Worm (Caenorhabditis elegans) whole organism, young adult: ENCODE data around the gene mpz-5.

ENCODE experiments used
- C06A6.2 ChIP-seq: fragments of 200-800 bp; sonication (Bioruptor generic); conservative IDR thresholded peaks from 2 replicates; pipeline ENCODE4 v1.3.6; 2022; ENCODE audit warnings: missing genetic modification characterization, missing compliant biosample characterization
- F33H1.4 ChIP-seq: fragments of 200-800 bp; sonication (Bioruptor generic); IDR thresholded peaks from 2 replicates; pipeline ENCODE4 v1.3.6; 2022; ENCODE audit warnings: missing genetic modification reagents, missing genetic modification characterization, missing compliant biosample characterization
- F39B2.1 ChIP-seq: fragments of 200-800 bp; sonication (Bioruptor generic); IDR thresholded peaks from 2 replicates; pipeline ENCODE4 v1.3.6; 2022; ENCODE audit warnings: missing genetic modification reagents, missing genetic modification characterization, missing compliant biosample characterization
- F57C9.4 ChIP-seq: sonication (generic microtip); optimal IDR thresholded peaks from 2 replicates; lab custom pipeline; 2017; ENCODE audit warnings: mild to moderate bottlenecking, missing genetic modification characterization, missing compliant biosample characterization
- K12H6.12 ChIP-seq: fragments of 200-800 bp; sonication (Bioruptor generic); optimal IDR thresholded peaks from 2 replicates; lab custom pipeline; 2018; ENCODE audit warnings: mild to moderate bottlenecking, missing genetic modification characterization, missing compliant biosample characterization
- Y53F4B.3 ChIP-seq: fragments of 200-800 bp; sonication (Bioruptor generic); IDR thresholded peaks from 2 replicates; pipeline ENCODE4 v1.3.6; 2022; ENCODE audit warnings: missing genetic modification reagents, missing genetic modification characterization, missing compliant biosample characterization
- Y67H2A.10 ChIP-seq: fragments of 200-800 bp; sonication (Bioruptor generic); conservative IDR thresholded peaks from 2 replicates; pipeline ENCODE4 v1.3.6; 2022; ENCODE audit warnings: missing genetic modification reagents, missing genetic modification characterization, missing compliant biosample characterization
- Y95B8A.8 ChIP-seq: fragments of 200-800 bp; sonication (Bioruptor generic); IDR thresholded peaks from 2 replicates; pipeline ENCODE4 v1.3.6; 2022; ENCODE audit warnings: missing genetic modification reagents, missing genetic modification characterization, missing compliant biosample characterization
- aptf-2 ChIP-seq: fragments of 200-800 bp; sonication (Bioruptor generic); conservative IDR thresholded peaks from 2 replicates; pipeline ENCODE4 v1.3.6; 2022; ENCODE audit warnings: missing genetic modification reagents, missing genetic modification characterization, missing compliant biosample characterization
- athp-1 ChIP-seq: sonication (generic microtip); optimal IDR thresholded peaks from 2 replicates; lab custom pipeline; 2017; ENCODE audit warnings: mild to moderate bottlenecking, missing genetic modification characterization, missing compliant biosample characterization
- cebp-1 ChIP-seq, 2 experiments: fragments of 200-800 bp in 1 of 2; sonication (Bioruptor generic) in 1 of 2; sonication (generic microtip) in 1 of 2; IDR thresholded peaks in 1 of 2; optimal IDR thresholded peaks in 1 of 2; 2 replicates each; pipeline versions ENCODE4 v1.3.6 to Lab custom; 2017 to 2022; ENCODE audit warnings: missing compliant biosample characterization in 2 of 2, missing genetic modification characterization in 2 of 2, mild to moderate bottlenecking in 1 of 2, missing genetic modification reagents in 1 of 2, moderate library complexity in 1 of 2
- cebp-2 ChIP-seq: fragments of 200-800 bp; sonication (Bioruptor generic); IDR thresholded peaks from 2 replicates; pipeline ENCODE4 v1.3.6; 2022; ENCODE audit warnings: missing genetic modification characterization, missing compliant biosample characterization
- chd-7 ChIP-seq: sonication (generic microtip); optimal IDR thresholded peaks from 2 replicates; lab custom pipeline; 2016; ENCODE audit warnings: mild to moderate bottlenecking, missing genetic modification characterization, moderate library complexity, missing compliant biosample characterization
- dox-1 ChIP-seq: fragments of 200-800 bp; sonication (Bioruptor generic); IDR thresholded peaks from 2 replicates; pipeline ENCODE4 v1.3.6; 2022; ENCODE audit warnings: missing genetic modification reagents, missing genetic modification characterization, missing compliant biosample characterization
- dpl-1 ChIP-seq: fragments of 150-350 bp; optimal IDR thresholded peaks from 2 replicates; lab custom pipeline; 2014; ENCODE audit warnings: missing biosample characterization, missing genetic modification reagents, missing genetic modification characterization
- hrde-1 ChIP-seq: sonication (generic microtip); optimal IDR thresholded peaks from 2 replicates; lab custom pipeline; 2016; ENCODE audit warnings: missing genetic modification characterization, mild to moderate bottlenecking, missing compliant biosample characterization, moderate library complexity, missing genotype, missing genetic modification reagents, borderline replicate concordance
- lin-40 ChIP-seq: sonication (generic microtip); optimal IDR thresholded peaks from 2 replicates; lab custom pipeline; 2016; ENCODE audit warnings: missing genetic modification characterization, mild to moderate bottlenecking, missing compliant biosample characterization, missing genotype, missing genetic modification reagents
- lin-54 ChIP-seq: fragments of 200-800 bp; sonication (Bioruptor generic); optimal IDR thresholded peaks from 2 replicates; lab custom pipeline; 2018; ENCODE audit warnings: mild to moderate bottlenecking, missing genetic modification characterization, missing compliant biosample characterization
- lir-1 ChIP-seq: fragments of 200-800 bp; sonication (Bioruptor generic); conservative IDR thresholded peaks from 2 replicates; pipeline ENCODE4 v1.3.6; 2022; ENCODE audit warnings: missing genetic modification reagents, missing genetic modification characterization, missing compliant biosample characterization
- lsl-1 ChIP-seq: fragments of 200-800 bp; sonication (Bioruptor generic); optimal IDR thresholded peaks from 2 replicates; lab custom pipeline; 2018; ENCODE audit warnings: mild to moderate bottlenecking, missing genetic modification characterization, moderate library complexity, missing compliant biosample characterization
- madf-6 ChIP-seq: fragments of 200-800 bp; sonication (Bioruptor generic); IDR thresholded peaks from 2 replicates; pipeline ENCODE4 v1.3.6; 2022; ENCODE audit warnings: missing genetic modification reagents, missing genetic modification characterization, missing compliant biosample characterization
- madf-8 ChIP-seq: fragments of 200-800 bp; sonication (Bioruptor generic); conservative IDR thresholded peaks from 2 replicates; pipeline ENCODE4 v1.3.6; 2022; ENCODE audit warnings: missing genetic modification reagents, missing genetic modification characterization, missing compliant biosample characterization
- mxl-1 ChIP-seq: sonication (generic microtip); optimal IDR thresholded peaks from 2 replicates; lab custom pipeline; 2016; ENCODE audit warnings: missing genetic modification characterization, missing compliant biosample characterization
- nfyb-1 ChIP-seq: fragments of 200-800 bp; sonication (Bioruptor generic); IDR thresholded peaks from 2 replicates; pipeline ENCODE4 v1.3.6; 2022; ENCODE audit warnings: missing genetic modification reagents, missing genetic modification characterization, missing compliant biosample characterization
- pbrm-1 ChIP-seq: fragments of 200-800 bp; sonication (Bioruptor generic); IDR thresholded peaks from 2 replicates; pipeline ENCODE4 v1.3.6; 2022; ENCODE audit warnings: missing genetic modification reagents, missing genetic modification characterization, missing compliant biosample characterization
- pha-4 ChIP-seq: fragments of 150-350 bp; sonication (generic microtip); optimal IDR thresholded peaks from 2 replicates; lab custom pipeline; 2014; ENCODE audit warnings: missing biosample characterization, missing genetic modification reagents, missing genetic modification characterization
- repo-1 ChIP-seq: sonication (generic microtip); optimal IDR thresholded peaks from 2 replicates; lab custom pipeline; 2017; ENCODE audit warnings: mild to moderate bottlenecking, missing genetic modification characterization, missing compliant biosample characterization
- sea-2 ChIP-seq: fragments of 200-800 bp; sonication (Bioruptor generic); IDR thresholded peaks from 2 replicates; pipeline ENCODE4 v1.3.6; 2022; ENCODE audit warnings: missing genetic modification characterization, missing compliant biosample characterization
- snpc-3.4 ChIP-seq: sonication (generic microtip); optimal IDR thresholded peaks from 2 replicates; lab custom pipeline; 2017; ENCODE audit warnings: missing genetic modification characterization, mild to moderate bottlenecking, missing compliant biosample characterization, antibody characterized with exemption, moderate library complexity, missing genotype, missing genetic modification reagents
- somi-1 ChIP-seq: fragments of 200-800 bp; sonication (Bioruptor generic); optimal IDR thresholded peaks from 2 replicates; lab custom pipeline; 2018; ENCODE audit warnings: mild to moderate bottlenecking, missing genetic modification characterization, missing compliant biosample characterization
- tlf-1 ChIP-seq: fragments of 200-800 bp; sonication (Bioruptor generic); optimal IDR thresholded peaks from 2 replicates; lab custom pipeline; 2018; ENCODE audit warnings: mild to moderate bottlenecking, missing genetic modification characterization, missing compliant biosample characterization
- unc-62 ChIP-seq: fragments of 150-350 bp; optimal IDR thresholded peaks from 2 replicates; lab custom pipeline; 2014; ENCODE audit warnings: missing biosample characterization, missing genetic modification reagents, missing genetic modification characterization
- ztf-18 ChIP-seq: sonication (generic microtip); optimal IDR thresholded peaks from 2 replicates; lab custom pipeline; 2016; ENCODE audit warnings: missing genotype, mild to moderate bottlenecking, missing genetic modification characterization, missing compliant biosample characterization
- ztf-25 ChIP-seq: fragments of 200-800 bp; sonication (Bioruptor generic); IDR thresholded peaks from 2 replicates; pipeline ENCODE4 v1.3.6; 2022; ENCODE audit warnings: missing genetic modification reagents, missing genetic modification characterization, missing compliant biosample characterization

Gene mpz-5

DNA sequence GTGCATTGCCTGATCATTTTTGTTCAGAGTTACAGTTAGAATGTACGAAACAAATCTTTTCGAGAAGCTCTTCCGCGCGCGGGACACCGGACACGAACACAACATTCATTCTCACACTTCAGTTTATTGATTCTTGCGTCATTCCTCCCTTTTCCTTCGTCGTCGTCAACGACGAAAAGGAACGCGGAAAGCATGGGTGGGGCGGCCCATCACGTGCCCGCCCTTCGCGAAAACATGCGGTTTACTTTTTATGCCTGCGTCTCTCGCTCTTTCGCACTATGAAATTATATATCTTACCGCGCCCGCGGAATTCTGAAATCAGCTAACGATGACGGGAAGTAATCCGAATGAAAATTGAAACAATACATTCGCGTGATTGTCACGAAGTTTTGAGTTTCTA is 7.0 kb upstream of the mpz-5 start (continued):
- TF ChIP-seq lin-40: peak; percentile 48
- 0 out of 2 replicates have a peak, but pooled peaks have one; percentile 7 for TF ChIP-seq Y67H2A.10 (GFP tag; lab: Robert Waterston, UW)
- TF ChIP-seq cebp-1 (GFP tag; IDR thresholded peaks at IDR 0.05; lab: Robert Waterston, UW): no peak
- TF ChIP-seq cebp-1 (tag; optimal IDR thresholded peaks at IDR 0.05; lab: Kevin White, UChicago): peak; percentile 74
- TF ChIP-seq mxl-1 (tag; lab: Kevin White, UChicago): no peak
- TF ChIP-seq madf-8 (GFP tag; lab: Robert Waterston, UW): peak; percentile 63
- no peak for TF ChIP-seq K12H6.12
- peak; percentile 28 for TF ChIP-seq somi-1
- peak; percentile 1 for TF ChIP-seq chd-7
- TF ChIP-seq lin-54 (GFP tag; lab: Kevin White, UChicago): peak; percentile 16
- no peak for TF ChIP-seq hrde-1
- no peak for TF ChIP-seq unc-62 (GFP tag; lab: Kevin White, UChicago)
- TF ChIP-seq C06A6.2: no peak
- 0 out of 2 replicates have a peak, but pooled peaks have one; percentile 32 for TF ChIP-seq pbrm-1 (GFP tag; lab: Robert Waterston, UW)
- TF ChIP-seq madf-6 (GFP tag; lab: Robert Waterston, UW): peak; percentile 80
- TF ChIP-seq, all 124 proteins: peak for 26

DNA sequence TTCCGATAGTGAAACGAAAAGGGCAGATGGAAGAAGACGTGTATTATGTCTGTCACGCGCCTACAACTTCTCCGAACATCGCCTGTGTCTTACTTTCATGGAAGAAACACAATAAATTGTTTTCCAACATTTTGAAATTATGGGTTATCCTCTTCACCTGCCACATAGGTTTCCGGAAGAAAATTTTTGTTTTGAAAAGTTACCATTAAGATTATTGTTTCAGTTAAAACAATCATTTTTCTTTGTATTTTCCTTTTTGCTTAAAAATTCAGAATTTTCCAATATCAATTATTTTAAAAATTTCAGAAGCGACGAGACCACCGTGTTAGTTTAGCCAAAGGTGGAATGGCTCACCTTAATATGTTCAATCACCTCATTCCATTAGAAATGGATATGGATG is 979 bp upstream of the mpz-5 start, which contains the start of gene mask-1:
Gene mask-1 (plus strand): TSS at position 301 of the 400 bp plus-strand sequence.
- TF ChIP-seq F57C9.4 (tag; lab: Kevin White, UChicago) (no peak), F33H1.4 (GFP tag; lab: Robert Waterston, UW) (no peak), lir-1 (GFP tag; lab: Robert Waterston, UW) (no peak), aptf-2 (GFP tag; lab: Robert Waterston, UW) (no peak), dox-1 (GFP tag; lab: Robert Waterston, UW) (no peak), sea-2 (no peak), dpl-1 (no peak), repo-1 (tag; lab: Kevin White, UChicago) (no peak), Y67H2A.10 (GFP tag; lab: Robert Waterston, UW) (no peak), Y95B8A.8 (GFP tag; lab: Robert Waterston, UW) (no peak), snpc-3.4 (tag; lab: Kevin White, UChicago) (no peak), lsl-1 (GFP tag; lab: Kevin White, UChicago) (no peak), pha-4 (tag; lab: Kevin White, UChicago) (no peak), madf-8 (GFP tag; lab: Robert Waterston, UW) (no peak), tlf-1 (GFP tag; lab: Kevin White, UChicago) (no peak)

ce11 chrIV:10368326-10368725 is 5.3 kb downstream of the mpz-5 start, which contains the start of gene iars-1:
Gene iars-1, plus strand, starts transcription at chrIV:10368601.
- TF ChIP-seq cebp-1 (GFP tag; IDR thresholded peaks at IDR 0.05; lab: Robert Waterston, UW) (no peak; the same call in 1 of the 2 replicates), cebp-1 (tag; optimal IDR thresholded peaks at IDR 0.05; lab: Kevin White, UChicago) (peak; percentile 82), F39B2.1 (GFP tag; lab: Robert Waterston, UW) (no peak)

- TF ChIP-seq athp-1 (no peak), cebp-2 (GFP tag; lab: Robert Waterston, UW) (no peak), ztf-25 (GFP tag; lab: Robert Waterston, UW) (no peak), nfyb-1 (GFP tag; lab: Robert Waterston, UW) (0 out of 2 replicates have a peak, but pooled peaks have one; percentile 20), ztf-18 (tag; lab: Kevin White, UChicago) (peak; percentile 47), madf-6 (GFP tag; lab: Robert Waterston, UW) (peak; percentile 6; the same call in 1 of the 2 replicates), Y53F4B.3 (GFP tag; lab: Robert Waterston, UW) (no peak), K12H6.12 (no peak), madf-8 (GFP tag; lab: Robert Waterston, UW) (no peak), somi-1 (no peak), F33H1.4 (GFP tag; lab: Robert Waterston, UW) (peak; percentile 84)
These were observed 5.8 kb downstream of the mpz-5 start, which contains the start of gene pges-2 for ce11 chrIV:10367740-10368246. Gene pges-2, minus strand, starts transcription at chrIV:10367790.
